Worm (Caenorhabditis elegans): ENCODE data around the gene atg-7.

ce11 chrIV:11053652-11054317 is 27.1 kb downstream of the atg-7 start, which contains the start of the genes F36H1.12 and lin-3:
- TF ChIP-seq T22C8.4 (GFP tag; IDR thresholded peaks at IDR 0.05), result no peak
- no peak for TF ChIP-seq tab-1 (GFP tag; IDR thresholded peaks at IDR 0.05)
- no peak for TF ChIP-seq cog-1 (tag; optimal IDR thresholded peaks at IDR 0.05)
